Worm (Caenorhabditis elegans): ENCODE measurements around the gene rpl-7A.

DNA sequence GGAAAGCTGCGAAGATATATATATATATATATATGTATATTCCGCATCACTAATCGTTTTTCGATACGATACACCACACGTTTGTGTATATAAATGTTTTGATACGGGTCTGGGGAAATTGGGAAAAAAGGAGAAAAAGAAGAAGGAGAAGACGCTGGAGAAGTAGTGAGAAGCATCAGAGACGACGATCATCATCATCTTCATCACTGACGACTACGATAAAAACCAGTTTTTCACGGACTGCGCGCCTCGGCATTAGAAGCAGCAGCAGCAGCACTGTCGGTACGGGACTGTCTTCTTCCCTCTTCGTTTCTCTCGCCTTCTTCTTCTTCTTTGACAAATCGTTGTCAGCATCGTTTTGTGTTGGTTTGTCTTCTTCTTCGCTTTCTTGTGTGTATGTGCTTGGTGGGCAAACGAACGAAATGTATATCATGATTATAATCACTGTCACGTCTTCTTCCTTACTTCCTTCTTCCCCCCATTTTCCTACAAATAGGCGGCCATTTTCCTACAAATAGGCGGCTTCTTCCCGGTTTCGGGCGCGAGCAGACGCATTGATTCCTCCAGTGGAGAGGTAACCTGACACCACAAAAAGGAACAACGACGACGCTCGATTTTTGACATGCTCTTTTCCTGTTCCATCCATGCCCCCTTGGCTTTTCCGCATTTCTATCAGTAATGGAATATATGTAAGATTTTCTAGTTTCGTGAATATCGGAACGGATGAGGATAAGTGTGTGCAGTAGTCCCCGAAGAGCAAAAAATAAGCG lies 5.8 kb upstream of the rpl-7A start:
- TF ChIP-seq unc-62 (GFP tag; optimal IDR thresholded peaks at IDR 0.05) (no peak), efl-1 (optimal IDR thresholded peaks at IDR 0.05) (no peak), efl-1 (GFP tag; optimal IDR thresholded peaks at IDR 0.05 in 1 of 2) (no peak)

All from whole organism, L1 larva.